Worm (Caenorhabditis elegans) whole organism, L4 larva: ENCODE measurements around the gene Y38H8A.12.
A peak's percentile ranks its signal among the peaks of the same experiment; 100 is the strongest.

Experiments used
- F37D6.2 ChIP-seq: sonication (generic microtip); optimal IDR thresholded peaks from 2 replicates; lab custom pipeline; 2016; ENCODE audit warnings: mild to moderate bottlenecking, missing genetic modification characterization, missing compliant biosample characterization
- F44E2.7 ChIP-seq: fragments of 200-800 bp; sonication (Bioruptor generic); IDR thresholded peaks from 2 replicates; pipeline ENCODE4 v2.1.2; 2022; ENCODE audit warnings: missing genetic modification characterization, missing compliant biosample characterization
- T26A8.4 ChIP-seq: fragments of 200-800 bp; sonication (Bioruptor generic); IDR thresholded peaks from 2 replicates; pipeline ENCODE4 v1.3.6; 2022; ENCODE audit warnings: missing genetic modification characterization, missing compliant biosample characterization
- Y5F2A.4 ChIP-seq: fragments of 200-800 bp; sonication (Bioruptor generic); optimal IDR thresholded peaks from 2 replicates; lab custom pipeline; 2018; ENCODE audit warnings: mild to moderate bottlenecking, missing genetic modification characterization, missing compliant biosample characterization
- ZK546.5 ChIP-seq, 2 experiments: sonication (generic microtip); optimal IDR thresholded peaks; 2 replicates each; lab custom pipeline; 2017; ENCODE audit warnings: missing biosample characterization in 2 of 2, missing genetic modification characterization in 2 of 2
- aha-1 ChIP-seq: fragments of 150-350 bp; peaks from one replicate; lab custom pipeline; 2014; ENCODE audit warnings: missing biosample characterization, missing genetic modification characterization
- ama-1 ChIP-seq: fragments of 150-350 bp; optimal IDR thresholded peaks from 2 replicates; lab custom pipeline; 2014; ENCODE audit warnings: inconsistent platforms, mixed read lengths
- ceh-44 ChIP-seq: fragments of 200-800 bp; sonication (Bioruptor generic); IDR thresholded peaks from 2 replicates; pipeline ENCODE4 v1.3.6; 2022; ENCODE audit warnings: missing genetic modification reagents, missing genetic modification characterization, missing compliant biosample characterization
- cey-2 ChIP-seq: sonication (generic microtip); optimal IDR thresholded peaks from 3 replicates; lab custom pipeline; 2017; ENCODE audit warnings: missing genetic modification characterization, mild to moderate bottlenecking, missing compliant biosample characterization, antibody characterized with exemption, borderline replicate concordance; ENCODE audit not compliant: insufficient read depth
- dmd-6 ChIP-seq: fragments of 200-800 bp; sonication (Bioruptor generic); IDR thresholded peaks from 2 replicates; pipeline ENCODE4 v1.3.6; 2022; ENCODE audit warnings: missing genetic modification reagents, missing genetic modification characterization, missing compliant biosample characterization
- dpl-1 ChIP-seq: fragments of 150-350 bp; optimal IDR thresholded peaks from 2 replicates; lab custom pipeline; 2014; ENCODE audit warnings: missing biosample characterization, missing genetic modification reagents, missing genetic modification characterization
- egl-27 ChIP-seq: sonication (generic microtip); optimal IDR thresholded peaks from 3 replicates; lab custom pipeline; 2017; ENCODE audit warnings: missing biosample characterization, missing genetic modification reagents, missing genetic modification characterization
- hif-1 ChIP-seq, 2 experiments: sonication (generic microtip); optimal IDR thresholded peaks; 2 replicates each; lab custom pipeline; 2016 to 2017; ENCODE audit warnings: missing compliant biosample characterization in 2 of 2, missing genetic modification characterization in 2 of 2, missing genetic modification reagents in 2 of 2, missing genotype in 2 of 2, mild to moderate bottlenecking in 1 of 2
- lin-1 ChIP-seq: fragments of 200-800 bp; sonication (Bioruptor generic); IDR thresholded peaks from 2 replicates; pipeline ENCODE4 v1.3.6; 2022; ENCODE audit warnings: missing genetic modification reagents, missing genetic modification characterization, missing compliant biosample characterization
- lin-15B ChIP-seq: fragments of 150-350 bp; sonication (generic microtip); optimal IDR thresholded peaks from 3 replicates; lab custom pipeline; 2014; ENCODE audit warnings: missing biosample characterization, missing genetic modification characterization
- lin-29 ChIP-seq: fragments of 200-800 bp; sonication (Bioruptor generic); IDR thresholded peaks from 2 replicates; pipeline ENCODE4 v1.3.6; 2022; ENCODE audit warnings: missing genetic modification reagents, missing genetic modification characterization, missing compliant biosample characterization
- lin-38 ChIP-seq: fragments of 200-800 bp; sonication (Bioruptor generic); IDR thresholded peaks from 2 replicates; pipeline ENCODE4 v1.3.6; 2022; ENCODE audit warnings: missing genetic modification reagents, missing genetic modification characterization, missing compliant biosample characterization
- madf-5 ChIP-seq, 2 experiments: fragments of 200-800 bp; sonication (Bioruptor generic); IDR thresholded peaks; 2 replicates each; pipeline ENCODE4 v1.3.6; 2022; ENCODE audit warnings: missing compliant biosample characterization in 2 of 2, missing genetic modification characterization in 2 of 2
- madf-9 ChIP-seq: fragments of 200-800 bp; sonication (Bioruptor generic); conservative IDR thresholded peaks from 2 replicates; pipeline ENCODE4 v1.3.6; 2022; ENCODE audit warnings: missing genetic modification reagents, missing genetic modification characterization, missing compliant biosample characterization
- mep-1 ChIP-seq: fragments of 150-350 bp; sonication (generic microtip); optimal IDR thresholded peaks from 3 replicates; lab custom pipeline; 2014; ENCODE audit warnings: missing biosample characterization, missing genetic modification characterization
- mes-2 ChIP-seq: sonication (generic microtip); optimal IDR thresholded peaks from 2 replicates; lab custom pipeline; 2016; ENCODE audit warnings: missing genotype, mild to moderate bottlenecking, missing genetic modification characterization, missing compliant biosample characterization; ENCODE audit not compliant: poor library complexity, severe bottlenecking
- nhr-11 ChIP-seq: fragments of 150-350 bp; optimal IDR thresholded peaks from 2 replicates; lab custom pipeline; 2014; ENCODE audit warnings: missing biosample characterization, missing genetic modification characterization
- nhr-25 ChIP-seq: sonication (generic microtip); optimal IDR thresholded peaks from 2 replicates; lab custom pipeline; 2017; ENCODE audit warnings: missing genetic modification characterization, mild to moderate bottlenecking, missing compliant biosample characterization, antibody characterized with exemption, moderate library complexity, borderline replicate concordance; ENCODE audit not compliant: insufficient read depth
- nhr-28 ChIP-seq: fragments of 150-350 bp; optimal IDR thresholded peaks from 2 replicates; lab custom pipeline; 2014; ENCODE audit warnings: missing biosample characterization, missing genetic modification characterization
- php-3 ChIP-seq: fragments of 200-800 bp; sonication (Bioruptor generic); IDR thresholded peaks from 2 replicates; pipeline ENCODE4 v1.3.6; 2022; ENCODE audit warnings: missing genetic modification reagents, missing genetic modification characterization, missing compliant biosample characterization
- saeg-2 ChIP-seq: fragments of 200-800 bp; sonication (Bioruptor generic); IDR thresholded peaks from 2 replicates; pipeline ENCODE4 v1.3.6; 2022; ENCODE audit warnings: missing genetic modification reagents, missing genetic modification characterization, missing compliant biosample characterization
- sdz-12 ChIP-seq: fragments of 200-800 bp; sonication (Bioruptor generic); optimal IDR thresholded peaks from 2 replicates; lab custom pipeline; 2018; ENCODE audit warnings: mild to moderate bottlenecking, missing genetic modification characterization, missing compliant biosample characterization
- unc-62 ChIP-seq, 3 experiments: fragments of 150-350 bp in 1 of 3; sonication (generic microtip); optimal IDR thresholded peaks in 2 of 3; peaks in 1 of 3; 1 replicate in 1 of 3; 2 replicates in 2 of 3; lab custom pipeline; 2014 to 2017; ENCODE audit warnings: missing biosample characterization in 3 of 3, missing genetic modification characterization in 3 of 3, missing genetic modification reagents in 3 of 3, missing genotype in 1 of 3
- zip-11 ChIP-seq: fragments of 200-800 bp; sonication (Bioruptor generic); IDR thresholded peaks from 2 replicates; pipeline ENCODE4 v1.3.6; 2022; ENCODE audit warnings: missing genetic modification characterization, missing compliant biosample characterization
- ztf-7 ChIP-seq: fragments of 150-350 bp; optimal IDR thresholded peaks from 2 replicates; lab custom pipeline; 2014; ENCODE audit warnings: missing biosample characterization, missing genetic modification characterization

Gene Y38H8A.12

ce11 chrIV:13493719-13494118, 32.9 kb upstream of the Y38H8A.12 start:
- TF ChIP-seq nhr-11 (tag; lab: Kevin White, UChicago) (no peak), nhr-28 (tag; lab: Kevin White, UChicago) (no peak), Y5F2A.4 (no peak), sdz-12 (no peak), dpl-1 (no peak), lin-38 (GFP tag; lab: Robert Waterston, UW) (no peak), lin-15B (no peak), ztf-7 (tag; lab: Kevin White, UChicago) (no peak), ZK546.5 (tag; optimal IDR thresholded peaks at IDR 0.05; lab: Kevin White, UChicago) (no peak), lin-1 (GFP tag; lab: Robert Waterston, UW) (no peak), zip-11 (GFP tag; lab: Robert Waterston, UW) (no peak), php-3 (GFP tag; lab: Robert Waterston, UW) (no peak)

ce11 chrIV:13492271-13492670, 31.5 kb upstream of the Y38H8A.12 start, which contains the start of gene Y45F10A.7:
Y45F10A.7 (plus strand) TSS chrIV:13492571.
- TF ChIP-seq lin-1 (GFP tag; lab: Robert Waterston, UW): no peak
- TF ChIP-seq madf-9 (GFP tag; lab: Robert Waterston, UW): no peak
- TF ChIP-seq ama-1 (lab: Kevin White, UChicago): no peak
- no peak for TF ChIP-seq F44E2.7 (GFP tag; lab: Robert Waterston, UW)
- TF ChIP-seq madf-5 (GFP tag; IDR thresholded peaks at IDR 0.05; lab: Robert Waterston, UW): no peak
- no peak for TF ChIP-seq ceh-44 (GFP tag; lab: Robert Waterston, UW)
- no peak for TF ChIP-seq lin-29 (GFP tag; lab: Robert Waterston, UW)
- TF ChIP-seq dpl-1: no peak
- TF ChIP-seq aha-1 (tag; lab: Kevin White, UChicago): no peak
- TF ChIP-seq nhr-25 (tag; lab: Kevin White, UChicago): no peak

ce11 chrIV:13487596-13487995, 26.8 kb upstream of the Y38H8A.12 start:
- TF ChIP-seq sdz-12 (no peak), unc-62 (GFP tag; optimal IDR thresholded peaks at IDR 0.05 in 1 of 2; lab: Kevin White, UChicago) (peak in 1 of 2 experiments; percentile 53), unc-62 (tag; optimal IDR thresholded peaks at IDR 0.05; lab: Kevin White, UChicago) (no peak), F37D6.2 (no peak)

ce11 chrIV:13487019-13487418, 26.2 kb upstream of the Y38H8A.12 start:
- TF ChIP-seq dmd-6 (GFP tag; lab: Robert Waterston, UW) (0 out of 2 replicates have a peak, but pooled peaks have one; percentile 9), Y5F2A.4 (no peak), cey-2 (tag; lab: Kevin White, UChicago) (no peak), mes-2 (peak; percentile 85), mep-1 (no peak), unc-62 (GFP tag; optimal IDR thresholded peaks at IDR 0.05 in 1 of 2; lab: Kevin White, UChicago) (no peak), unc-62 (tag; optimal IDR thresholded peaks at IDR 0.05; lab: Kevin White, UChicago) (no peak), hif-1 (tag; optimal IDR thresholded peaks at IDR 0.05; lab: Kevin White, UChicago) (peak in 1 of 2 experiments; percentile 71), saeg-2 (GFP tag; lab: Robert Waterston, UW) (no peak), lin-38 (GFP tag; lab: Robert Waterston, UW) (0 out of 2 replicates have a peak, but pooled peaks have one; percentile 29)
- TF ChIP-seq, all 104 proteins: peak for 4

ce11 chrIV:13483596-13483995, 22.8 kb upstream of the Y38H8A.12 start:
- TF ChIP-seq egl-27 (tag; lab: Kevin White, UChicago) (no peak), unc-62 (GFP tag; optimal IDR thresholded peaks at IDR 0.05 in 1 of 2; lab: Kevin White, UChicago) (peak in 1 of 2 experiments; percentile 79), unc-62 (tag; optimal IDR thresholded peaks at IDR 0.05; lab: Kevin White, UChicago) (no peak), T26A8.4 (GFP tag; lab: Robert Waterston, UW) (0 out of 2 replicates have a peak, but pooled peaks have one; percentile 28)
- TF ChIP-seq, all 104 proteins: peak for 2
